Worm (Caenorhabditis elegans): ENCODE data around the gene F02H6.6.

The F02H6.6 gene

ce11 chrIV:14272561-14272960, 41.9 kb upstream of the F02H6.6 start (continued):
- TF ChIP-seq nhr-25 (tag; optimal IDR thresholded peaks at IDR 0.05; ENCODE audit: borderline replicate concordance, insufficient read depth) (no peak), nhr-102 (tag; optimal IDR thresholded peaks at IDR 0.05) (no peak), dpl-1 (GFP tag; optimal IDR thresholded peaks at IDR 0.05) (no peak), nhr-77 (tag; optimal IDR thresholded peaks at IDR 0.05) (no peak), Y75B8A.6 (GFP tag; IDR thresholded peaks at IDR 0.05) (no peak), daf-16 (GFP tag; optimal IDR thresholded peaks at IDR 0.05) (no peak), daf-16 (tag; optimal IDR thresholded peaks at IDR 0.05) (no peak), F37D6.2 (tag; optimal IDR thresholded peaks at IDR 0.05) (peak; percentile 9), set-16 (GFP tag; IDR thresholded peaks at IDR 0.05) (no peak), nhr-11 (tag; optimal IDR thresholded peaks at IDR 0.05) (peak; percentile 7), nhr-111 (GFP tag; optimal IDR thresholded peaks at IDR 0.05) (no peak), nhr-28 (tag; optimal IDR thresholded peaks at IDR 0.05) (no peak), lir-3 (tag; optimal IDR thresholded peaks at IDR 0.05) (no peak), D1046.2 (GFP tag; IDR thresholded peaks at IDR 0.05) (no peak), ama-1 (optimal IDR thresholded peaks at IDR 0.05) (no peak), lin-15B (tag; optimal IDR thresholded peaks at IDR 0.05) (no peak), attf-4 (tag; optimal IDR thresholded peaks at IDR 0.05) (no peak), nhr-48 (tag; optimal IDR thresholded peaks at IDR 0.05) (no peak), zag-1 (tag; optimal IDR thresholded peaks at IDR 0.05) (no peak), skn-1 (tag; optimal IDR thresholded peaks at IDR 0.05) (no peak), lin-39 (tag; optimal IDR thresholded peaks at IDR 0.05) (no peak), tag-97 (GFP tag; IDR thresholded peaks at IDR 0.05) (no peak), dmd-9 (GFP tag; IDR thresholded peaks at IDR 0.05) (no peak), nhr-41 (GFP tag; IDR thresholded peaks at IDR 0.05) (no peak), nhr-6 (tag; optimal IDR thresholded peaks at IDR 0.05) (no peak), egl-27 (tag; optimal IDR thresholded peaks at IDR 0.05) (no peak), snpc-1.2 (GFP tag; IDR thresholded peaks at IDR 0.05) (no peak), pqm-1 (tag; optimal IDR thresholded peaks at IDR 0.05) (no peak), hif-1 (tag; optimal IDR thresholded peaks at IDR 0.05) (peak in 1 of 2 experiments; percentile 33), T20F7.1 (GFP tag; optimal IDR thresholded peaks at IDR 0.05) (no peak), php-3 (GFP tag; IDR thresholded peaks at IDR 0.05) (no peak), saeg-2 (GFP tag; IDR thresholded peaks at IDR 0.05) (no peak), Y48G9A.11 (GFP tag; IDR thresholded peaks at IDR 0.05) (no peak), rbr-2 (tag; optimal IDR thresholded peaks at IDR 0.05) (peak; percentile 48), dve-1 (tag; optimal IDR thresholded peaks at IDR 0.05; ENCODE audit: insufficient read depth) (no peak), zip-2 (tag; optimal IDR thresholded peaks at IDR 0.05) (no peak), pha-4 (GFP tag; IDR thresholded peaks at IDR 0.05) (peak; percentile 18; the same call in 1 of the 2 replicates), pha-4 (tag; optimal IDR thresholded peaks at IDR 0.05) (no peak), daf-12 (tag; optimal IDR thresholded peaks at IDR 0.05) (no peak), mdt-29 (GFP tag; IDR thresholded peaks at IDR 0.05) (no peak), R02D3.7 (tag; optimal IDR thresholded peaks at IDR 0.05) (no peak), lim-7 (GFP tag; IDR thresholded peaks at IDR 0.05) (no peak), arid-1 (GFP tag; conservative IDR thresholded peaks at IDR 0.05) (no peak), ceh-62 (tag; optimal IDR thresholded peaks at IDR 0.05) (no peak), aha-1 (tag) (peak; percentile 96), hmg-1.1 (GFP tag; IDR thresholded peaks at IDR 0.05) (peak; percentile 44; the same call in 1 of the 2 replicates), mxl-3 (GFP tag; optimal IDR thresholded peaks at IDR 0.05) (no peak), F44E2.7 (GFP tag; IDR thresholded peaks at IDR 0.05) (no peak), ctbp-1 (GFP tag; IDR thresholded peaks at IDR 0.05) (0 out of 2 replicates have a peak, but pooled peaks have one; percentile 61), ZK337.2 (GFP tag; IDR thresholded peaks at IDR 0.05) (no peak), spr-1 (tag; optimal IDR thresholded peaks at IDR 0.05) (no peak), sdz-12 (GFP tag; optimal IDR thresholded peaks at IDR 0.05) (no peak), cey-2 (tag; optimal IDR thresholded peaks at IDR 0.05; ENCODE audit: borderline replicate concordance, insufficient read depth) (no peak)
